Worm (Caenorhabditis elegans) whole organism, early embryonic: Measurements from ENCODE around the gene ref-2.

ENCODE experiments used
- B0310.2 ChIP-seq: sonication (generic microtip); optimal IDR thresholded peaks from 2 replicates; lab custom pipeline; 2016; ENCODE audit warnings: mild to moderate bottlenecking, missing genetic modification characterization, missing compliant biosample characterization
- ama-1 ChIP-seq: fragments of 150-350 bp; optimal IDR thresholded peaks from 2 replicates; lab custom pipeline; 2014
- ceh-13 ChIP-seq: fragments of 200-800 bp; sonication (Bioruptor generic); optimal IDR thresholded peaks from 2 replicates; lab custom pipeline; 2018; ENCODE audit warnings: mild to moderate bottlenecking, missing genetic modification characterization, missing compliant biosample characterization
- ceh-36 ChIP-seq: sonication (generic microtip); optimal IDR thresholded peaks from 2 replicates; lab custom pipeline; 2016; ENCODE audit warnings: missing genetic modification characterization, inconsistent platforms, missing compliant biosample characterization
- flt-1 ChIP-seq: fragments of 200-800 bp; sonication (Bioruptor generic); IDR thresholded peaks from 2 replicates; pipeline ENCODE4 v1.3.6; 2022; ENCODE audit warnings: missing genetic modification characterization, missing compliant biosample characterization
- hnd-1 ChIP-seq: sonication (generic microtip); optimal IDR thresholded peaks from 2 replicates; lab custom pipeline; 2016; ENCODE audit warnings: missing genetic modification characterization, missing compliant biosample characterization
- pes-1 ChIP-seq: fragments of 200-800 bp; sonication (Bioruptor generic); IDR thresholded peaks from 2 replicates; pipeline ENCODE4 v1.3.6; 2022; ENCODE audit warnings: missing genetic modification reagents, missing genetic modification characterization, missing compliant biosample characterization
- scrt-1 ChIP-seq: fragments of 200-800 bp; sonication (Bioruptor generic); IDR thresholded peaks from 2 replicates; pipeline ENCODE4 v1.3.6; 2022; ENCODE audit warnings: missing genetic modification characterization, missing compliant biosample characterization
- tbx-11 ChIP-seq: fragments of 200-800 bp; sonication (Bioruptor generic); IDR thresholded peaks from 2 replicates; pipeline ENCODE4 v1.3.6; 2022; ENCODE audit warnings: missing genetic modification characterization, missing compliant biosample characterization
- tbx-37 ChIP-seq: fragments of 200-800 bp; sonication (Bioruptor generic); conservative IDR thresholded peaks from 2 replicates; pipeline ENCODE4 v1.3.6; 2022; ENCODE audit warnings: missing genetic modification reagents, missing genetic modification characterization, missing compliant biosample characterization

ref-2 gene

ce11 chrX:7794306-7794743, 50.3 kb downstream of the ref-2 start:
- 0 out of 2 replicates have a peak, but pooled peaks have one; percentile 21 for TF ChIP-seq flt-1 (GFP tag; lab: Robert Waterston, UW)
- peak; percentile 35 for TF ChIP-seq ceh-13 (GFP tag; lab: Kevin White, UChicago)
- TF ChIP-seq scrt-1 (GFP tag; lab: Robert Waterston, UW), result peak; percentile 66; the same call in 1 of the 2 replicates
- TF ChIP-seq B0310.2 (tag; lab: Kevin White, UChicago), result no peak
- TF ChIP-seq hnd-1 (tag; lab: Kevin White, UChicago), result peak; percentile 34
- TF ChIP-seq tbx-11 (GFP tag; lab: Robert Waterston, UW), result 0 out of 2 replicates have a peak, but pooled peaks have one; percentile 63
- no peak for TF ChIP-seq ama-1 (lab: Kevin White, UChicago)
- TF ChIP-seq ceh-36, result peak; percentile 32

ce11 chrX:7798248-7799020, 54.4 kb downstream of the ref-2 start, which contains the start of gene adm-4:
TSS of gene adm-4 (minus strand) at chrX:7798298.
- peak; percentile 69 for TF ChIP-seq tbx-37 (GFP tag; lab: Robert Waterston, UW)
- TF ChIP-seq pes-1 (GFP tag; lab: Robert Waterston, UW), result no peak
